Worm (Caenorhabditis elegans): ENCODE measurements around the gene F32D8.7.

DNA sequence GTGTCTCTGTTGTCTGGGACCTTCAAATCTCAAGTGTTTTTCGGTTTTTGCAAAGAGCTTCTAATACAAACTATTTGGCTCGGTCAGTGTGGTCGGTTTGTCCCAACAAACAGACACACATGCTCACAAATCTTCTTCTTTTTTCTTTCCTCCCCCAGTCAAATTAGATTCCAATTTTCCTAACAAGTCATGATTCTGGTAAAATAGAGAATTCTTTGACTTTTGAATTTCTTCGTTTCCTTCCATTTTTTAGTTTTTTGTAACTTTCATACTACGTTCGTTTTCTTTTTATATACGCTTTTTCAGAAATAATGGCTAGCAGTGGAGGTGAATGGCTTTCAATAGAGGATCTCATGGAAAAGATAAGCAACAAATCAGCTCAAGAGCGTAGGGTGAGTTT, 5.5 kb downstream of the F32D8.7 start, which contains the start of gene F32D8.15:
- TF ChIP-seq him-1 (tag; optimal IDR thresholded peaks at IDR 0.05) (no peak), W03F9.2 (tag; optimal IDR thresholded peaks at IDR 0.05) (no peak)

Data from whole organism, L4/young adult.